Fruit fly (Drosophila melanogaster) whole organism, embryonic: ENCODE measurements around the gene CG32829.

Experiments
- Aef1 ChIP-seq: fragments of 200-800 bp; sonication (Bioruptor generic); IDR thresholded peaks from 3 replicates; pipeline ENCODE4 v1.3.6; 2022; ENCODE audit warnings: missing biosample characterization, missing genetic modification characterization
- CG10147 ChIP-seq: fragments of 200-800 bp; sonication (Bioruptor generic); optimal IDR thresholded peaks from 2 replicates; lab custom pipeline; 2019; ENCODE audit warnings: missing biosample characterization, mild to moderate bottlenecking, missing genetic modification characterization, moderate library complexity
- CG12391 ChIP-seq: fragments of 200-800 bp; sonication (Bioruptor generic); optimal IDR thresholded peaks from 3 replicates; lab custom pipeline; 2018; ENCODE audit warnings: missing biosample characterization, mild to moderate bottlenecking, missing genetic modification characterization, moderate library complexity
- CG13123 ChIP-seq: fragments of 200-800 bp; sonication (Bioruptor generic); optimal IDR thresholded peaks from 2 replicates; lab custom pipeline; 2016; ENCODE audit warnings: missing biosample characterization, missing genetic modification characterization
- CG14667 ChIP-seq: fragments of 200-800 bp; sonication (Bioruptor generic); IDR thresholded peaks from 2 replicates; pipeline ENCODE4 v1.3.6; 2022; ENCODE audit warnings: missing biosample characterization, missing genetic modification characterization
- CG15479 ChIP-seq: fragments of 200-800 bp; sonication (Bioruptor generic); optimal IDR thresholded peaks from 3 replicates; lab custom pipeline; 2019; ENCODE audit warnings: missing biosample characterization, mild to moderate bottlenecking, missing genetic modification characterization, moderate library complexity
- CG18599 ChIP-seq: fragments of 200-800 bp; sonication (Bioruptor generic); optimal IDR thresholded peaks from 3 replicates; lab custom pipeline; 2017; ENCODE audit warnings: missing biosample characterization, missing genetic modification characterization, mild to moderate bottlenecking, moderate library complexity, missing genetic modification reagents
- CG32767 ChIP-seq: fragments of 200-800 bp; sonication (Bioruptor generic); IDR thresholded peaks from 2 replicates; pipeline ENCODE4 v1.3.6; 2022; ENCODE audit warnings: missing biosample characterization, missing genetic modification characterization
- CG34376 ChIP-seq: fragments of 200-800 bp; sonication (Bioruptor generic); optimal IDR thresholded peaks from 2 replicates; lab custom pipeline; 2018; ENCODE audit warnings: missing biosample characterization, mild to moderate bottlenecking, missing genetic modification characterization
- CG3995 ChIP-seq: fragments of 200-800 bp; sonication (Bioruptor generic); optimal IDR thresholded peaks from 3 replicates; lab custom pipeline; 2016; ENCODE audit warnings: missing biosample characterization, missing genetic modification characterization
- CG4424 ChIP-seq: fragments of 200-800 bp; sonication (Bioruptor generic); optimal IDR thresholded peaks from 3 replicates; lab custom pipeline; 2016; ENCODE audit warnings: missing biosample characterization, missing genetic modification characterization
- CG4730 ChIP-seq: fragments of 200-800 bp; sonication (Bioruptor generic); IDR thresholded peaks from 2 replicates; pipeline ENCODE4 v1.3.6; 2022; ENCODE audit warnings: missing biosample characterization, missing genetic modification characterization
- CG8281 ChIP-seq: fragments of 200-800 bp; sonication (Bioruptor generic); optimal IDR thresholded peaks from 2 replicates; lab custom pipeline; 2018; ENCODE audit warnings: missing biosample characterization, mild to moderate bottlenecking, missing genetic modification characterization, moderate library complexity
- Dp ChIP-seq: fragments of 200-800 bp; sonication (Bioruptor generic); optimal IDR thresholded peaks from 2 replicates; lab custom pipeline; 2018; ENCODE audit warnings: missing biosample characterization, mild to moderate bottlenecking, missing genetic modification characterization, moderate library complexity
- E2f1 ChIP-seq: fragments of 200-800 bp; sonication (Bioruptor generic); IDR thresholded peaks from 2 replicates; pipeline ENCODE4 v1.3.6; 2022; ENCODE audit warnings: missing biosample characterization, missing genetic modification characterization
- Eip74EF ChIP-seq, 2 experiments: fragments of 200-800 bp in 1 of 2; fragments of >200 bp in 1 of 2; sonication (Bioruptor generic) in 1 of 2; optimal IDR thresholded peaks; 2 replicates each; lab custom pipeline; 2017 to 2019; ENCODE audit warnings: missing biosample characterization in 2 of 2, missing genetic modification characterization in 2 of 2, mild to moderate bottlenecking in 1 of 2, moderate library complexity in 1 of 2
- HmgZ ChIP-seq: fragments of 200-800 bp; sonication (Bioruptor generic); optimal IDR thresholded peaks from 2 replicates; lab custom pipeline; 2018; ENCODE audit warnings: missing biosample characterization, mild to moderate bottlenecking, missing genetic modification characterization
- Hr78 ChIP-seq, 2 experiments: fragments of 200-800 bp in 1 of 2; fragments of >200 bp in 1 of 2; sonication (Bioruptor generic) in 1 of 2; optimal IDR thresholded peaks; 2 replicates each; lab custom pipeline; 2017 to 2019; ENCODE audit warnings: missing biosample characterization in 2 of 2, missing genetic modification characterization in 2 of 2, mild to moderate bottlenecking in 1 of 2, moderate library complexity in 1 of 2
- Max ChIP-seq: fragments of 200-800 bp; sonication (Bioruptor generic); optimal IDR thresholded peaks from 2 replicates; lab custom pipeline; 2016; ENCODE audit warnings: missing biosample characterization, mild to moderate bottlenecking, missing genetic modification characterization
- Myb ChIP-seq: fragments of 200-800 bp; sonication (Bioruptor generic); optimal IDR thresholded peaks from 2 replicates; lab custom pipeline; 2016; ENCODE audit warnings: missing biosample characterization, missing genetic modification characterization
- Opbp ChIP-seq: fragments of 200-800 bp; sonication (Bioruptor generic); IDR thresholded peaks from 3 replicates; pipeline ENCODE4 v1.3.6; 2022; ENCODE audit warnings: missing biosample characterization, missing genetic modification characterization; ENCODE audit not compliant: partially characterized antibody
- Ptx1 ChIP-seq: fragments of 200-800 bp; sonication (Bioruptor generic); IDR thresholded peaks from 2 replicates; pipeline ENCODE4 v1.3.6; 2022; ENCODE audit warnings: missing biosample characterization, missing genetic modification characterization
- ase ChIP-seq: fragments of 200-800 bp; sonication (Bioruptor generic); IDR thresholded peaks from 3 replicates; pipeline ENCODE4 v1.3.6; 2022; ENCODE audit warnings: missing biosample characterization, missing genetic modification characterization
- bbx ChIP-seq: fragments of 200-800 bp; sonication (Bioruptor generic); IDR thresholded peaks from 2 replicates; pipeline ENCODE4 v1.3.6; 2022; ENCODE audit warnings: missing biosample characterization, missing genetic modification characterization; ENCODE audit not compliant: partially characterized antibody
- bsh ChIP-seq, 2 experiments: fragments of 200-800 bp; sonication (Bioruptor generic); optimal IDR thresholded peaks; 2 replicates each; lab custom pipeline; 2017 to 2018; ENCODE audit warnings: mild to moderate bottlenecking in 2 of 2, missing biosample characterization in 2 of 2, missing genetic modification characterization in 2 of 2, moderate library complexity in 1 of 2
- caup ChIP-seq: fragments of 200-800 bp; sonication (Bioruptor generic); optimal IDR thresholded peaks from 3 replicates; lab custom pipeline; 2017; ENCODE audit warnings: missing biosample characterization, mild to moderate bottlenecking, missing genetic modification characterization, moderate library complexity; ENCODE audit not compliant: severe bottlenecking
- cwo ChIP-seq: fragments of 200-800 bp; sonication (Bioruptor generic); optimal IDR thresholded peaks from 3 replicates; lab custom pipeline; 2017; ENCODE audit warnings: missing biosample characterization, missing genetic modification characterization, mild to moderate bottlenecking, moderate library complexity, missing genetic modification reagents
- dpn ChIP-seq, 2 experiments: fragments of 200-800 bp; sonication (Bioruptor generic); optimal IDR thresholded peaks; 3 replicates each; lab custom pipeline; 2016; ENCODE audit warnings: missing biosample characterization in 2 of 2, missing genetic modification characterization in 2 of 2
- esg ChIP-seq: fragments of 200-800 bp; sonication (Bioruptor generic); conservative IDR thresholded peaks from 2 replicates; pipeline ENCODE4 v1.3.6; 2022; ENCODE audit warnings: missing biosample characterization, missing genetic modification characterization
- gcm ChIP-seq: fragments of 200-800 bp; sonication (Bioruptor generic); optimal IDR thresholded peaks from 2 replicates; lab custom pipeline; 2019; ENCODE audit warnings: missing biosample characterization, mild to moderate bottlenecking, missing genetic modification characterization, moderate library complexity
- kni ChIP-seq: fragments of 200-800 bp; sonication (Bioruptor generic); optimal IDR thresholded peaks from 3 replicates; lab custom pipeline; 2017; ENCODE audit warnings: mild to moderate bottlenecking, missing biosample characterization, missing genetic modification reagents, missing genetic modification characterization
- lmd ChIP-seq: fragments of 200-800 bp; sonication (Bioruptor generic); IDR thresholded peaks from 2 replicates; pipeline ENCODE4 v1.3.6; 2022; ENCODE audit warnings: missing biosample characterization, missing genetic modification characterization
- nom ChIP-seq: fragments of 200-800 bp; sonication (Bioruptor generic); optimal IDR thresholded peaks from 2 replicates; lab custom pipeline; 2017; ENCODE audit warnings: missing biosample characterization, missing genetic modification characterization, mild to moderate bottlenecking, moderate library complexity, missing genetic modification reagents
- pan ChIP-seq, 4 experiments: fragments of >200 bp in 3 of 4; fragments of 200-800 bp in 1 of 4; sonication (Bioruptor generic) in 1 of 4; optimal IDR thresholded peaks in 3 of 4; IDR thresholded peaks in 1 of 4; 2 replicates each; pipeline versions ENCODE4 v1.3.6 to Lab custom; 2017 to 2022; ENCODE audit warnings: missing biosample characterization in 2 of 4, missing genetic modification characterization in 2 of 4, mixed read lengths in 1 of 4
- phol ChIP-seq: fragments of 200-800 bp; sonication (Bioruptor generic); optimal IDR thresholded peaks from 3 replicates; lab custom pipeline; 2018; ENCODE audit warnings: missing biosample characterization, mild to moderate bottlenecking, missing genetic modification characterization, moderate library complexity
- pros ChIP-seq: fragments of 200-800 bp; sonication (Bioruptor generic); optimal IDR thresholded peaks from 3 replicates; lab custom pipeline; 2019; ENCODE audit warnings: missing biosample characterization, mild to moderate bottlenecking, missing genetic modification characterization, moderate library complexity
- rib ChIP-seq: fragments of 200-800 bp; sonication (Bioruptor generic); IDR thresholded peaks from 2 replicates; pipeline ENCODE4 v1.3.6; 2022; ENCODE audit warnings: missing biosample characterization, missing genetic modification characterization
- scrt ChIP-seq: fragments of 200-800 bp; sonication (Bioruptor generic); optimal IDR thresholded peaks from 2 replicates; lab custom pipeline; 2018; ENCODE audit warnings: missing biosample characterization, mild to moderate bottlenecking, missing genetic modification characterization, moderate library complexity
- sens ChIP-seq: fragments of 200-800 bp; sonication (Bioruptor generic); peaks from one replicate; lab custom pipeline; 2016; ENCODE audit warnings: missing biosample characterization, missing genetic modification characterization
- sisA ChIP-seq: fragments of 200-800 bp; sonication (Bioruptor generic); IDR thresholded peaks from 2 replicates; pipeline ENCODE4 v1.3.6; 2022; ENCODE audit warnings: missing biosample characterization, missing genetic modification characterization
- stwl ChIP-seq: fragments of 200-800 bp; sonication (Bioruptor generic); optimal IDR thresholded peaks from 3 replicates; lab custom pipeline; 2018; ENCODE audit warnings: missing biosample characterization, mild to moderate bottlenecking, missing genetic modification characterization, moderate library complexity
- tna ChIP-seq: fragments of 200-800 bp; sonication (Bioruptor generic); IDR thresholded peaks from 2 replicates; pipeline ENCODE4 v1.3.6; 2022; ENCODE audit warnings: missing biosample characterization, missing genetic modification characterization; ENCODE audit not compliant: partially characterized antibody
- unc-4 ChIP-seq: fragments of 200-800 bp; sonication (Bioruptor generic); IDR thresholded peaks from 2 replicates; pipeline ENCODE4 v1.3.6; 2022; ENCODE audit warnings: missing biosample characterization, missing genetic modification characterization; ENCODE audit not compliant: partially characterized antibody
- unpg ChIP-seq: fragments of 200-800 bp; sonication (Bioruptor generic); optimal IDR thresholded peaks from 3 replicates; lab custom pipeline; 2018; ENCODE audit warnings: missing biosample characterization, mild to moderate bottlenecking, missing genetic modification characterization, moderate library complexity
- wdn ChIP-seq: fragments of 200-800 bp; sonication (Bioruptor generic); IDR thresholded peaks from 2 replicates; pipeline ENCODE4 v1.3.6; 2022; ENCODE audit warnings: missing biosample characterization, missing genetic modification characterization
- wek ChIP-seq: fragments of 200-800 bp; sonication (Bioruptor generic); optimal IDR thresholded peaks from 3 replicates; lab custom pipeline; 2018; ENCODE audit warnings: missing biosample characterization, mild to moderate bottlenecking, missing genetic modification characterization, moderate library complexity
- zen ChIP-seq: fragments of 200-800 bp; sonication (Bioruptor generic); optimal IDR thresholded peaks from 3 replicates; lab custom pipeline; 2018; ENCODE audit warnings: missing biosample characterization, mild to moderate bottlenecking, missing genetic modification characterization, moderate library complexity

The CG32829 gene

DNA sequence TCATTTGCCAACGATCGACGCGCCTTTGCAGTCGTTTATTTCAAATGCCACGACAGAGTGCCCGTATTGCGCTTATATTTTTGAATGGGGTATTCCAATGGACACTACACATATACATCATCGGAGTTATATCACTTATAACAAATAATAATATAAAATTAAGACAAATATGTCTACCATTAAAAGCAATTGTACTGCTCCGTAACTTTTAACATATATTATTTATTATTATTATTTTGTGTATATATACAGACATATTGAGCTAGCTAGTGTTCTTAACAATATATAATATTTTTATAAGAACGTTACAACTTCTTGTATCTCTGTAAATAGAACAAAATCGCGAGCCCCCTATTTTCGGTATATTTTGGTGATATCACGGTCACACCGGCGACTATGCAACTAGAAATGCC is 47.8 kb upstream of the CG32829 start, which contains the start of the genes sip2 and Coprox (continued):
- TF ChIP-seq cwo (GFP tag; lab: Kevin White, UChicago) = peak; percentile 17
- TF ChIP-seq nom (GFP tag; lab: Kevin White, UChicago) = peak; percentile 21
- no peak for TF ChIP-seq pros (GFP tag; lab: Kevin White, UChicago)
- TF ChIP-seq CG4730 (GFP tag; lab: Robert Waterston, UW) = peak; percentile 34; the same call in 1 of the 2 replicates
- no peak for TF ChIP-seq Opbp (GFP tag; lab: Robert Waterston, UW)
- peak; percentile 95 for TF ChIP-seq wek (GFP tag; lab: Kevin White, UChicago)
- peak; percentile 38 for TF ChIP-seq CG4424 (GFP tag; lab: Kevin White, UChicago)
- peak; percentile 62 for TF ChIP-seq CG3995
- no peak for TF ChIP-seq pan (optimal IDR thresholded peaks at IDR 0.05; lab: Kevin White, UChicago)
- peak in 1 of 2 experiments; percentile 57 for TF ChIP-seq pan (GFP tag; optimal IDR thresholded peaks at IDR 0.05 in 1 of 2, IDR thresholded peaks at IDR 0.05 in 1 of 2)
- TF ChIP-seq gcm (GFP tag; lab: Kevin White, UChicago) = peak; percentile 75
- peak in 1 of 2 experiments; percentile 46 for TF ChIP-seq Eip74EF (GFP tag; optimal IDR thresholded peaks at IDR 0.05; lab: Kevin White, UChicago)
- TF ChIP-seq CG32767 (GFP tag; lab: Robert Waterston, UW) = peak; percentile 51; the same call in 1 of the 2 replicates
- TF ChIP-seq ase (GFP tag; lab: Robert Waterston, UW) = 0 out of 3 replicates have a peak, but pooled peaks have one; percentile 30
- no peak for TF ChIP-seq tna (GFP tag; lab: Robert Waterston, UW)
- TF ChIP-seq Dp (GFP tag; lab: Kevin White, UChicago) = peak; percentile 87
- no peak for TF ChIP-seq scrt (GFP tag; lab: Kevin White, UChicago)
- TF ChIP-seq CG15479 (GFP tag; lab: Kevin White, UChicago) = peak; percentile 1
- peak; percentile 30 for TF ChIP-seq kni (GFP tag; lab: Kevin White, UChicago)
- TF ChIP-seq CG8281 (tag; lab: Kevin White, UChicago) = peak; percentile 35
- peak in 1 of 2 experiments; percentile 67 for TF ChIP-seq bsh (GFP tag; optimal IDR thresholded peaks at IDR 0.05; lab: Kevin White, UChicago)
- TF ChIP-seq phol = peak; percentile 76
- TF ChIP-seq Aef1 (GFP tag; lab: Robert Waterston, UW) = peak; percentile 33; the same call in 1 of the 3 replicates
- peak; percentile 60 for TF ChIP-seq HmgZ
- TF ChIP-seq Max = no peak
- peak in 1 of 2 experiments; percentile 71 for TF ChIP-seq dpn (GFP tag; optimal IDR thresholded peaks at IDR 0.05; lab: Kevin White, UChicago)
- TF ChIP-seq stwl (tag; lab: Kevin White, UChicago) = peak; percentile 57
- TF ChIP-seq lmd (GFP tag; lab: Robert Waterston, UW) = peak; percentile 55; the same call in 1 of the 2 replicates
- no peak for TF ChIP-seq CG34376 (GFP tag; lab: Kevin White, UChicago)
- TF ChIP-seq esg (GFP tag; lab: Robert Waterston, UW) = peak; percentile 55
- TF ChIP-seq Hr78 (GFP tag; optimal IDR thresholded peaks at IDR 0.05; lab: Kevin White, UChicago) = peak in 1 of 2 experiments; percentile 70
- TF ChIP-seq sisA (GFP tag; lab: Robert Waterston, UW) = peak; percentile 43; the same call in 1 of the 2 replicates
- peak; percentile 75 for TF ChIP-seq CG18599 (GFP tag; lab: Kevin White, UChicago)
- TF ChIP-seq wdn = 0 out of 2 replicates have a peak, but pooled peaks have one; percentile 17
- peak; percentile 41 for TF ChIP-seq E2f1 (GFP tag; lab: Robert Waterston, UW)
- no peak for TF ChIP-seq bbx (GFP tag; lab: Robert Waterston, UW)
- TF ChIP-seq zen (tag; lab: Kevin White, UChicago) = peak; percentile 64
- TF ChIP-seq Ptx1 (GFP tag; lab: Robert Waterston, UW) = peak; percentile 53; the same call in 1 of the 2 replicates
- peak; percentile 88 for TF ChIP-seq CG12391 (tag; lab: Kevin White, UChicago)
- peak; percentile 62 for TF ChIP-seq CG10147
- peak; percentile 50 for TF ChIP-seq caup (GFP tag; lab: Kevin White, UChicago)
- peak; percentile 70 for TF ChIP-seq Myb (GFP tag; lab: Kevin White, UChicago)
- no peak for TF ChIP-seq unc-4 (GFP tag; lab: Robert Waterston, UW)
- 0 out of 2 replicates have a peak, but pooled peaks have one; percentile 14 for TF ChIP-seq CG14667 (GFP tag; lab: Robert Waterston, UW)
- peak; percentile 62 for TF ChIP-seq sens (GFP tag; lab: Kevin White, UChicago)
- peak; percentile 21 for TF ChIP-seq CG13123
- peak; percentile 50; the same call in 1 of the 2 replicates for TF ChIP-seq rib (GFP tag; lab: Robert Waterston, UW)
- TF ChIP-seq unpg (GFP tag; lab: Kevin White, UChicago) = peak; percentile 78
